Worm (Caenorhabditis elegans) whole organism, L1 larva: Measurements from ENCODE around the gene hmg-11.

Experiments used
- Y116A8C.19 ChIP-seq: sonication (generic microtip); optimal IDR thresholded peaks from 2 replicates; lab custom pipeline; 2016; ENCODE audit warnings: missing compliant biosample characterization, missing genetic modification characterization, borderline replicate concordance
- ama-1 ChIP-seq: fragments of 150-350 bp; optimal IDR thresholded peaks from 2 replicates; lab custom pipeline; 2014
- ceh-8 ChIP-seq: fragments of 200-800 bp; sonication (Bioruptor generic); optimal IDR thresholded peaks from 2 replicates; lab custom pipeline; 2018; ENCODE audit warnings: mild to moderate bottlenecking, missing genetic modification characterization, moderate library complexity, missing compliant biosample characterization
- ceh-82 ChIP-seq, 3 experiments: fragments of 150-350 bp in 1 of 3; sonication (generic microtip) in 2 of 3; optimal IDR thresholded peaks; 2 replicates each; lab custom pipeline; 2014 to 2017; ENCODE audit warnings: missing biosample characterization in 3 of 3, missing genetic modification characterization in 3 of 3
- ces-1 ChIP-seq: fragments of 150-350 bp; optimal IDR thresholded peaks from 2 replicates; lab custom pipeline; 2014; ENCODE audit warnings: missing biosample characterization, missing genetic modification reagents, missing genetic modification characterization
- efl-1 ChIP-seq, 4 experiments: fragments of 150-350 bp; optimal IDR thresholded peaks in 3 of 4; peaks in 1 of 4; 1 replicate in 1 of 4; 2 replicates in 3 of 4; lab custom pipeline; 2014; ENCODE audit warnings: missing biosample characterization in 2 of 4, missing genetic modification characterization in 2 of 4, missing genetic modification reagents in 2 of 4
- elt-2 ChIP-seq: sonication (generic microtip); optimal IDR thresholded peaks from 2 replicates; lab custom pipeline; 2016; ENCODE audit warnings: missing genetic modification characterization, mild to moderate bottlenecking, inconsistent platforms, missing compliant biosample characterization, missing genetic modification reagents
- fkh-10 ChIP-seq: sonication (generic microtip); optimal IDR thresholded peaks from 2 replicates; lab custom pipeline; 2017; ENCODE audit warnings: missing biosample characterization, missing genetic modification reagents, missing genetic modification characterization
- fkh-4 ChIP-seq: sonication (generic microtip); optimal IDR thresholded peaks from 2 replicates; lab custom pipeline; 2016; ENCODE audit warnings: missing compliant biosample characterization, missing genetic modification characterization, borderline replicate concordance
- fos-1 ChIP-seq: fragments of 150-350 bp; optimal IDR thresholded peaks from 2 replicates; lab custom pipeline; 2014; ENCODE audit warnings: missing biosample characterization, missing genetic modification characterization
- grh-1 ChIP-seq: fragments of 200-800 bp; sonication (Bioruptor generic); IDR thresholded peaks from 2 replicates; pipeline ENCODE4 v1.3.6; 2022; ENCODE audit warnings: missing genetic modification reagents, missing genetic modification characterization, missing compliant biosample characterization
- hlh-4 ChIP-seq: sonication (generic microtip); optimal IDR thresholded peaks from 2 replicates; lab custom pipeline; 2016; ENCODE audit warnings: mild to moderate bottlenecking, missing genetic modification characterization, missing compliant biosample characterization
- irx-1 ChIP-seq: sonication (generic microtip); optimal IDR thresholded peaks from 2 replicates; lab custom pipeline; 2016; ENCODE audit warnings: missing genetic modification characterization, missing compliant biosample characterization
- lin-14 ChIP-seq: fragments of 200-800 bp; sonication (Bioruptor generic); optimal IDR thresholded peaks from 2 replicates; lab custom pipeline; 2018; ENCODE audit warnings: mild to moderate bottlenecking, missing genetic modification characterization, moderate library complexity, missing compliant biosample characterization
- lin-35 ChIP-seq, 2 experiments: fragments of 150-350 bp; optimal IDR thresholded peaks; 2 replicates each; lab custom pipeline; 2014; ENCODE audit warnings: missing biosample characterization in 2 of 2, missing genetic modification characterization in 2 of 2, missing genetic modification reagents in 2 of 2
- lir-3 ChIP-seq: sonication (generic microtip); optimal IDR thresholded peaks from 2 replicates; lab custom pipeline; 2016; ENCODE audit warnings: mild to moderate bottlenecking, missing genetic modification characterization, moderate library complexity, missing compliant biosample characterization; ENCODE audit not compliant: poor library complexity
- lsy-2 ChIP-seq, 2 experiments: fragments of 150-350 bp; optimal IDR thresholded peaks; 2 replicates each; lab custom pipeline; 2014; ENCODE audit warnings: missing biosample characterization in 2 of 2, missing genetic modification characterization in 2 of 2
- mab-9 ChIP-seq: fragments of 200-800 bp; sonication (Bioruptor generic); IDR thresholded peaks from 2 replicates; pipeline ENCODE4 v1.3.6; 2022; ENCODE audit warnings: missing genetic modification reagents, missing genetic modification characterization, missing compliant biosample characterization
- mef-2 ChIP-seq: fragments of 150-350 bp; optimal IDR thresholded peaks from 2 replicates; lab custom pipeline; 2014; ENCODE audit warnings: missing biosample characterization, missing genetic modification characterization
- mep-1 ChIP-seq: fragments of 150-350 bp; optimal IDR thresholded peaks from 2 replicates; lab custom pipeline; 2014; ENCODE audit warnings: missing biosample characterization, missing genetic modification characterization
- nhr-11 ChIP-seq: fragments of 150-350 bp; optimal IDR thresholded peaks from 2 replicates; lab custom pipeline; 2014; ENCODE audit warnings: missing biosample characterization, missing genetic modification characterization
- nhr-12 ChIP-seq: sonication (generic microtip); optimal IDR thresholded peaks from 2 replicates; lab custom pipeline; 2017; ENCODE audit warnings: missing biosample characterization, missing genetic modification characterization
- nhr-237 ChIP-seq: fragments of 150-350 bp; optimal IDR thresholded peaks from 2 replicates; lab custom pipeline; 2014; ENCODE audit warnings: missing biosample characterization, missing genetic modification characterization
- nhr-28 ChIP-seq: fragments of 150-350 bp; optimal IDR thresholded peaks from 2 replicates; lab custom pipeline; 2014; ENCODE audit warnings: missing biosample characterization, missing genetic modification characterization
- nhr-85 ChIP-seq: sonication (generic microtip); peaks from one replicate; lab custom pipeline; 2016; ENCODE audit warnings: missing genetic modification characterization, inconsistent platforms, missing compliant biosample characterization
- nhr-90 ChIP-seq: sonication (generic microtip); optimal IDR thresholded peaks from 2 replicates; lab custom pipeline; 2016; ENCODE audit warnings: mild to moderate bottlenecking, missing genetic modification characterization, missing compliant biosample characterization; ENCODE audit not compliant: poor library complexity
- rnt-1 ChIP-seq: sonication (generic microtip); optimal IDR thresholded peaks from 2 replicates; lab custom pipeline; 2016; ENCODE audit warnings: mild to moderate bottlenecking, missing genetic modification characterization, moderate library complexity, missing compliant biosample characterization
- skn-1 ChIP-seq: fragments of 150-350 bp; optimal IDR thresholded peaks from 2 replicates; lab custom pipeline; 2014; ENCODE audit warnings: missing biosample characterization, missing genetic modification characterization
- sox-4 ChIP-seq: sonication (generic microtip); optimal IDR thresholded peaks from 2 replicates; lab custom pipeline; 2016; ENCODE audit warnings: missing genetic modification characterization, missing compliant biosample characterization
- swsn-7 ChIP-seq: sonication (generic microtip); optimal IDR thresholded peaks from 2 replicates; lab custom pipeline; 2016; ENCODE audit warnings: missing genetic modification characterization, missing compliant biosample characterization
- unc-130 ChIP-seq: fragments of 150-350 bp; optimal IDR thresholded peaks from 2 replicates; lab custom pipeline; 2017; ENCODE audit warnings: missing biosample characterization, missing genetic modification characterization, inconsistent platforms
- unc-30 ChIP-seq: sonication (generic microtip); optimal IDR thresholded peaks from 2 replicates; lab custom pipeline; 2017; ENCODE audit warnings: missing biosample characterization, missing genetic modification characterization
- ztf-11 ChIP-seq, 2 experiments: sonication (generic microtip); optimal IDR thresholded peaks; 2 replicates each; lab custom pipeline; 2016 to 2017; ENCODE audit warnings: missing genetic modification characterization in 2 of 2, missing biosample characterization in 1 of 2, missing compliant biosample characterization in 1 of 2

Gene hmg-11

ce11 chrII:4663186-4663585, 9.7 kb upstream of the hmg-11 start, which contains the start of gene T05A7.12:
T05A7.12 (minus strand) TSS chrII:4663286.
- TF ChIP-seq elt-2 (tag; lab: Kevin White, UChicago) (no peak), ceh-8 (GFP tag; lab: Kevin White, UChicago) (peak; percentile 56)

ce11 chrII:4665359-4665758, 7.5 kb upstream of the hmg-11 start, which contains the start of gene T05A7.11:
T05A7.11 (minus strand) TSS chrII:4665459.
- no peak for TF ChIP-seq nhr-237 (tag; lab: Kevin White, UChicago)
- TF ChIP-seq efl-1 (optimal IDR thresholded peaks at IDR 0.05; lab: Kevin White, UChicago) = no peak
- TF ChIP-seq efl-1 (GFP tag; optimal IDR thresholded peaks at IDR 0.05 in 1 of 2; lab: Kevin White, UChicago) = peak in 1 of 2 experiments; percentile 68
- TF ChIP-seq, all 84 proteins: peak for 1

ce11 chrII:4667572-4667971, 5.3 kb upstream of the hmg-11 start, which contains the start of gene fut-5:
fut-5 (minus strand) TSS chrII:4667672.
- no peak for TF ChIP-seq ceh-82 (tag; optimal IDR thresholded peaks at IDR 0.05; lab: Kevin White, UChicago)
- TF ChIP-seq irx-1 = no peak
- no peak for TF ChIP-seq ama-1 (lab: Kevin White, UChicago)
- TF ChIP-seq lir-3 = no peak
- TF ChIP-seq fos-1 = no peak
- no peak for TF ChIP-seq nhr-11 (tag; lab: Kevin White, UChicago)
- no peak for TF ChIP-seq mab-9
- TF ChIP-seq nhr-12 = no peak
- TF ChIP-seq, all 84 proteins: peak for 0

- TF ChIP-seq fkh-4 (tag; lab: Kevin White, UChicago) = no peak
- no peak for TF ChIP-seq mef-2 (tag; lab: Kevin White, UChicago)
- TF ChIP-seq lin-14 (GFP tag; lab: Kevin White, UChicago) = no peak
- TF ChIP-seq nhr-12 = no peak
- no peak for TF ChIP-seq rnt-1 (tag; lab: Kevin White, UChicago)
- no peak for TF ChIP-seq lin-35 (GFP tag; optimal IDR thresholded peaks at IDR 0.05; lab: Kevin White, UChicago)
- no peak for TF ChIP-seq ztf-11 (tag; optimal IDR thresholded peaks at IDR 0.05; lab: Kevin White, UChicago)
- TF ChIP-seq sox-4 (tag; lab: Kevin White, UChicago) = no peak
- TF ChIP-seq mep-1 (tag; lab: Kevin White, UChicago) = no peak
- no peak for TF ChIP-seq ama-1 (lab: Kevin White, UChicago)
- no peak for TF ChIP-seq nhr-85 (tag; lab: Kevin White, UChicago)
- no peak for TF ChIP-seq lsy-2 (tag; optimal IDR thresholded peaks at IDR 0.05; lab: Kevin White, UChicago)
- no peak for TF ChIP-seq unc-30 (tag; lab: Kevin White, UChicago)
- no peak for TF ChIP-seq grh-1 (GFP tag; lab: Robert Waterston, UW)
- no peak for TF ChIP-seq hlh-4 (tag; lab: Kevin White, UChicago)
- no peak for TF ChIP-seq efl-1 (optimal IDR thresholded peaks at IDR 0.05; lab: Kevin White, UChicago)
- no peak for TF ChIP-seq efl-1 (GFP tag; optimal IDR thresholded peaks at IDR 0.05 in 1 of 2; lab: Kevin White, UChicago)
- TF ChIP-seq ceh-8 (GFP tag; lab: Kevin White, UChicago) = no peak
- no peak for TF ChIP-seq swsn-7 (tag; lab: Kevin White, UChicago)
These were observed 1.2 kb upstream of the hmg-11 start, which contains the start of gene T05A7.6 for ce11 chrII:4671692-4672091. T05A7.6 (minus strand) TSS chrII:4671792.

DNA sequence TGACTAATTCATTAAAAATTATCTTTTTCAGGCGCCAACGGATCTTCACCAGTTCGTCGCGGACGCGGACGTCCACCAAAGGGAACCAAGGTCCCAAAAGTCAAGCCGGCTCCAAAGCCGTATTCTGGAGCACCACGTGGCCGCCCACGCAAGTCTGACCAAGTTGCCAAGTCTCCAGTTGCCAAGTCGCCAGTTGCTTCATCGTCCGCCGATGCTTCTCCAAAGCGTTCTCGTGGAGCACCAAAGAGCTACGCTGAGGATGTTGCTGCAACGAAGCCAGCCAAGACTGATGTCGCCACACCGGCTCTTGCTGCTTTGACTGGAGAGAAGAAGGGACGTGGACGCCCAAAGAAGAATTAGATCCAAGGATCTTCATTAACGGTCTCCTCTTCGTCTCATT, 357 bp downstream of the hmg-11 start:
- TF ChIP-seq skn-1 = no peak
- TF ChIP-seq unc-130 = no peak
- no peak for TF ChIP-seq fkh-10 (GFP tag; lab: Kevin White, UChicago)
- no peak for TF ChIP-seq grh-1 (GFP tag; lab: Robert Waterston, UW)
- TF ChIP-seq nhr-90 (tag; lab: Kevin White, UChicago) = no peak
- no peak for TF ChIP-seq nhr-28 (tag; lab: Kevin White, UChicago)
- TF ChIP-seq ces-1 = no peak
- TF ChIP-seq Y116A8C.19 (tag; lab: Kevin White, UChicago) = no peak
- no peak for TF ChIP-seq sox-4 (tag; lab: Kevin White, UChicago)
